Fruit fly (Drosophila melanogaster): ENCODE results near the gene CG8997.

CG8997 gene

DNA sequence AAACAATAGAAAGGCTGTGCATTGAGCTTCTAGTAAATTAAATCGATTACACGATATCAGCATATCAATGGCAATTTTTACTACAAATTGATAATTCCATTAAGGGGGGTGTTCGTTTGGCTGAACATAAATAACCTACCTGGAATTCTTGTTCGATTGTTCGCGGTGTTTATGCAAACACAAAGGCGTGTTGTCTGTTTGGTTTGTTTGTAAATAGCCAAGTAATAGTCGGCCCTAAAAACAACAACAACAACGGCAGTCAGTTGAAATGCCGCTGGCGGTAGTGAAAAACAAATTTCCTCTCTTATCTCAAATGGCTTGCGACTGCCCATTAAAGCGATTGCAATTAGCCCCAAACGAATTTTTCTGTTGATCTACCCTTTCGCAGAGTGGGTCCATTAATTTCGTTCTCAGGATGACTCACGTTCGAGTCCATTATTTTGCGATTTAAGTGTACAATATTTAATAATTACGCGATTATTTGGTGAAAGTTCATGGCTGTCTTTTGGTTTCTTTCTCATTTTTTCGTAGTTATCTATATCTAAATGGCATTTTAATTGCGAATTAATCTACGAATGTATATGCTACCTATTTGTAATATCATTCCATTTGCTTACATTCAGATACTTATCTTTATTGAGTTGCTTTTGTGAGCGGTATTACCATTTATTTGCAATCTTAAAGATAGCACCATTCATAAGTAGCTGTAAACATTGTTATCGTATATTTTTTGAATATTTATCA is 6.3 kb downstream of the CG8997 start:
- no peak for TF ChIP-seq Dll (optimal IDR thresholded peaks at IDR 0.05)
- TF ChIP-seq CG8478 (optimal IDR thresholded peaks at IDR 0.05) = no peak
- no peak for TF ChIP-seq usp (GFP tag; optimal IDR thresholded peaks at IDR 0.05)
- no peak for TF ChIP-seq psq (optimal IDR thresholded peaks at IDR 0.05)
- no peak for TF ChIP-seq EcR (GFP tag; optimal IDR thresholded peaks at IDR 0.05)

DNA sequence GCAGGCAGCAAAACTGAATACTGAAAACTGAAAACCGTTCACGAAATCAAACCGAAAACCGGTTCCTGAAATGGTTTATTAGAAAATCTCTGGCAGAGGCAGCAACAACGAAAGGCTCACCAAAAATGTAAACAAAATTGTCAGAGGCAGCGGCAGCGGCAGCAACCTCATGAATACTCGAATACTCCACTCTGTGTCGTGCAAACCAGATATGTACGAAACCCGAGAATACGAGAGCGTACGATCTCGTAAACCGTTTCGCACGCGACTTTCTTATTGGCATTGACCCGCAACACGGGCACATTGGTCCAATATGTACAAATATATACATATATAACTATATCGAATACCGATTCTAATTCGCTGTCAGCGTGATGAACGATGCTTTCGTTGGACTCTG is 7.5 kb downstream of the CG8997 start:
- TF ChIP-seq Dll (optimal IDR thresholded peaks at IDR 0.05) = no peak
- TF ChIP-seq EcR (GFP tag; optimal IDR thresholded peaks at IDR 0.05) = no peak
- TF ChIP-seq psq (optimal IDR thresholded peaks at IDR 0.05) = no peak
- no peak for TF ChIP-seq pan (optimal IDR thresholded peaks at IDR 0.05)
- no peak for TF ChIP-seq usp (GFP tag; optimal IDR thresholded peaks at IDR 0.05)
- no peak for TF ChIP-seq CG8478 (optimal IDR thresholded peaks at IDR 0.05)

DNA sequence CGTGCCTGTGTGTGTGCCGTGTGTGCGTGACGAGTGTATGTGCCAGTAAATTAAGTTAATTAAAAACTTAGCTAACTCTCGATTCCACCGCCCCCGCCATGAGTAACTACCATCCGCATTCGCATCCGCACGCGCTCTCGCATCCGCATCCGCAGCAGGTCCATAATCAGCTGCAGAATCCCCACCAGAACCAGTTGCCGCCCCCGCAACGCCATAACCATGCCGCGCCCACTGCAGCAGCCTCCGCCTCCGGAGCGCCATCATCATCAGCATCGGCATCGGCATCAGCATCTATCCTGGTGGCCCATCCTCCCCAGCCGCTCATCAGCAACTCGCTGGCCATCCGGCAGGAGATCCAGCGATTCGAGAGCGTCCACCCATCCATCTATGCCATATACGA is 9.2 kb downstream of the CG8997 start:
- TF ChIP-seq usp (GFP tag; optimal IDR thresholded peaks at IDR 0.05) (no peak), EcR (GFP tag; optimal IDR thresholded peaks at IDR 0.05) (no peak), CG8478 (optimal IDR thresholded peaks at IDR 0.05) (no peak), Dll (optimal IDR thresholded peaks at IDR 0.05) (no peak), pan (optimal IDR thresholded peaks at IDR 0.05) (no peak), psq (optimal IDR thresholded peaks at IDR 0.05) (no peak)

DNA sequence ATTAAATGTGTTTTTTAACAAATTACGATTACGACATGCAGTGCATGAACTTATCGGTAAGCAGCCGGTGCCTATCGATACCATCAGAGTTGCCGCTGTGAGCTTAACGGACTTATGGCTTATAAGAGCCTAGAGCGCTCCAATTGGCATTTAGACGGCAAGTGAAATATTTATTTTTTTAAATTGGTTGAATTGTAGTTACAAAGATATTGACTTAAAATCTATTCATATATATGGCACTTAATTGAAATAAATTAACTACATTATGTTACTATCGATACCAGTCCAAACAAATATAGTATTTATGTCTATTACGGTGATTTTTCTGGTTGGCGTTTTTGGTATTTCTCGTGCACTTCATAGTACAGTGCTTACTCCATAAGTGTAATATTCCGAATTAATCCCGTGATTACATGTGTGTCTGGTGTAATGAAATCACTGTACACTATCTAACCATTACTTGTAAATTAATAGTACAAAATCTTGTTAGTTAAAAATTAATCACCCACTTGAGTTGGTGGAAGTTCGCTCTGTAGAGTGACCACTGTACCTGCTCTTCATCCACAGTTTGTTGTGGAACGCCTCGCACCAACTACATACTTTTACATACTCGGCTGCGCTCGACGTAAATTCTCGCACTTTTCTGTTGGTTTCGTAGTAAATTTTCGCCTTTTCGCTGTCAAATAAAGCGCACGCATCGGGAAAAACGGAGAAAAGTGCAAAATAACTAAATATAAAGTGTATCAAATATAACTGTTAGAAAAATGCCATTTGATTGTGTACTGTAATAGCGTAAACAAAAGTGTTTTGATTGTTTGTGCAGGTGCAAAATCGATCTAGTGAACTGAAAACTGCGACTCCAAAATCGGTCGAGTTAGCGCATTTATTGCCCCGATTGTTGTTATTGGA is 9.9 kb downstream of the CG8997 start, which contains the start of the genes mRpS23 and CenG1A:
TSS of gene mRpS23 (minus strand) at position 71 of the 909 bp plus-strand sequence.
TSS of gene CenG1A (plus strand) at position 563 of the 909 bp plus-strand sequence.
- TF ChIP-seq pan (optimal IDR thresholded peaks at IDR 0.05) = no peak
- no peak for TF ChIP-seq Dll (optimal IDR thresholded peaks at IDR 0.05)

DNA sequence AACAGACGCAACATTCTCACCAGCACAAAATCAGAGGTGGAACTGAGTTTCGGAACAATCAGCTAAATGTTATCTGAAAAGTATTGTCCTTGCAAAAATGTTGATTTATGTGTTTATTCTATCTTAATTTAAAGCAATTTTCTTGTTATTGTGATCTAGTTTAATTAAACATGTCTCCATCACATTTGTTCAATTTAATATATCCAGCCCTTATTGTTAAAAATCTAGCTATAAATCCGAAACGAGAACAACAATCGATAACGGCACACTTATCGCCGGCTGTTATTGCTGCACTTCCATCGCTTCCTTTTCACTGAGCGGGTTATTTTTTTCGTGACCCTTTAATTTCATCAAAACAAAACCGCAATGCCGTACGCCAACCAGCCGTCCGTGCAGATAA is 12.1 kb downstream of the CG8997 start, which contains the start of the genes GatC, PolG2 and Polr2C:
TSS of gene GatC (minus strand) at position 48 of the 400 bp plus-strand sequence.
TSS of gene PolG2 (minus strand) at position 48 of the 400 bp plus-strand sequence.
TSS of gene Polr2C (plus strand) at position 280 of the 400 bp plus-strand sequence.
- no peak for TF ChIP-seq Dll (optimal IDR thresholded peaks at IDR 0.05)
- TF ChIP-seq psq (optimal IDR thresholded peaks at IDR 0.05) = no peak
- TF ChIP-seq EcR (GFP tag; optimal IDR thresholded peaks at IDR 0.05) = no peak
- no peak for TF ChIP-seq usp (GFP tag; optimal IDR thresholded peaks at IDR 0.05)
- TF ChIP-seq pan (optimal IDR thresholded peaks at IDR 0.05) = no peak
- TF ChIP-seq CG8478 (optimal IDR thresholded peaks at IDR 0.05) = no peak

DNA sequence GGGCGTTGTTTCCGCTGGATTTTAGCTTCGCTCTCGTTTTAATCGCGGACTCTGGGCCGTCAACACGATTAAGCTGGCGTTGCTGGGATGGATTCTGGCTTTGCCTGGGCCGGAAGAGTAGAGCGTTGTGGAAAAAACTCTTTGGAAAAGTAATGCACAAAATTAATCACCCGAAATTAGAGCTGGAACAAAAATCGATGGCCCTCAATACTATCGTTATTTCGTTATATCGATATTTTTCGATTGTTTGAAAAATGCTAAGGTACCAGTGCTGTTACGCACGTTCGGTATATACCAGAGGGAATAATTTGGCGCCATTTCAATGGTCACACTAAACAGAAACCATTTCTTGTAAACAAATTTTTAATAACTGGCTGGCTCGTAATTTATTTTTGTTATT is 15.6 kb downstream of the CG8997 start, which contains the start of the genes Arpc1 and Orc5:
TSS of gene Arpc1 (minus strand) at position 202 of the 400 bp plus-strand sequence.
TSS of gene Orc5 (plus strand) at position 298 of the 400 bp plus-strand sequence.
- TF ChIP-seq Dll (optimal IDR thresholded peaks at IDR 0.05) (no peak), pan (optimal IDR thresholded peaks at IDR 0.05) (no peak), EcR (GFP tag; optimal IDR thresholded peaks at IDR 0.05) (no peak), psq (optimal IDR thresholded peaks at IDR 0.05) (no peak), usp (GFP tag; optimal IDR thresholded peaks at IDR 0.05) (no peak), CG8478 (optimal IDR thresholded peaks at IDR 0.05) (no peak)

DNA sequence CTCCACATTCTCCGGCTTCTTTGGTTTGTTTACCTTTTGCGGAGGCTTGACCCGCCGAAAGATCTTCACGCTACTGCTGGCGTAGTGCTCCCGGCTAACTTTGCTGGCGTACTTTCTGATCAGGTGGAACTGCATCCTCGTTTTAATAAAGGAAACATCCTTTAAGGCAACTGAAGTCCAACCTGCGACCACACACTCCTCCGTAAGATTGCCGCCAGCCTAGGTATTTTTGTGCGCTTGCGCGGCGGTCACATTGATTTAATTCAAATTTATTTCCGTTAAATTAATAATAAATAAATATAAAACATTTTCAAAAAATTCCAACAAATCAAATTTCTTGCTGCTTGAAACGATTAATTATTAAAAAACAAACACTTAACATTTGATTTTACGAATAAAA is 17.6 kb downstream of the CG8997 start, which contains the start of gene PolG1:
TSS of gene PolG1 (minus strand) at position 216 of the 400 bp plus-strand sequence.
- TF ChIP-seq usp (GFP tag; optimal IDR thresholded peaks at IDR 0.05) (no peak), Dll (optimal IDR thresholded peaks at IDR 0.05) (no peak), pan (optimal IDR thresholded peaks at IDR 0.05) (no peak), psq (optimal IDR thresholded peaks at IDR 0.05) (no peak), EcR (GFP tag; optimal IDR thresholded peaks at IDR 0.05) (no peak), CG8478 (optimal IDR thresholded peaks at IDR 0.05) (no peak)

DNA sequence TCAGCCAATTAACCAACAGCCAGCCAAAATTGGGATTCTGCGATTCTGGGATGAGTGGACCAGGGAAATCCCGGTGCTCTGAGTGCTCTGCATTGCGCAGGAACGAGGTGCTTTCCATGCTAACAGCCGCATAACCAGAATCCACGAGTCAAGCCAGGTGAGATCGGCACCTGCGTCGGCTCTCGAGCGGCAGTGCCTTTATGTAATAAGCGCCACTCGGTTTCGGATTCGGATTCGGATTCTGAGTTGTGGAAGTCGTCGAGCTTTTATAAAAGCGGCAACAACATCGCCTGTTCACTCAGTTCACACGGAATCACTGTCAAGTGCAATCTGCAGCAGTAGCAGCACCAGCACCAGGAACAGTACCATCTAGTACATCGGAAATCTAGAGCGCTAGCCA is 24.2 kb downstream of the CG8997 start, which contains the start of gene b:
TSS of gene b (plus strand) at position 301 of the 400 bp plus-strand sequence.
- TF ChIP-seq Dll (optimal IDR thresholded peaks at IDR 0.05) (no peak), pan (optimal IDR thresholded peaks at IDR 0.05) (no peak)

DNA sequence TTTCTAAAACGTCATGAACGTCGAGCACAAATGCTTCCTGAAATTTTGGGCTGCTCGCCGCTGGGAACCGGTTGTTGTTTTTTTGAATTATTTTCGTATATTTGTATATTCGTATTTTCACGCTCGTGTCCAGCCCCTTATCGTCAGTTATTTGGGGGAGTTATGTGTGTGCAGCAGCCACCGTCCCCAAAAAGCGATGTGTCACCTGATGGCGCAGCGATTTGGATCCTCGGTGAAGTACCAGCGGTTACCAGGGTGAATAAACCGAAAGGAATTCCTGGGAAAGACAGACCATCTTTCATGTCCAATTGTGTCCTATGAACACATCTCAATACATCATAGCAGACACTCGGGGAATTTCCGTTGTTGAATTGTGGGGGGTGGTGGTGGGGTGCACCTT is 24.9 kb downstream of the CG8997 start:
- TF ChIP-seq Dll (optimal IDR thresholded peaks at IDR 0.05) (no peak), pan (optimal IDR thresholded peaks at IDR 0.05) (no peak), EcR (GFP tag; optimal IDR thresholded peaks at IDR 0.05) (no peak), CG8478 (optimal IDR thresholded peaks at IDR 0.05) (no peak), psq (optimal IDR thresholded peaks at IDR 0.05) (no peak), usp (GFP tag; optimal IDR thresholded peaks at IDR 0.05) (no peak)

DNA sequence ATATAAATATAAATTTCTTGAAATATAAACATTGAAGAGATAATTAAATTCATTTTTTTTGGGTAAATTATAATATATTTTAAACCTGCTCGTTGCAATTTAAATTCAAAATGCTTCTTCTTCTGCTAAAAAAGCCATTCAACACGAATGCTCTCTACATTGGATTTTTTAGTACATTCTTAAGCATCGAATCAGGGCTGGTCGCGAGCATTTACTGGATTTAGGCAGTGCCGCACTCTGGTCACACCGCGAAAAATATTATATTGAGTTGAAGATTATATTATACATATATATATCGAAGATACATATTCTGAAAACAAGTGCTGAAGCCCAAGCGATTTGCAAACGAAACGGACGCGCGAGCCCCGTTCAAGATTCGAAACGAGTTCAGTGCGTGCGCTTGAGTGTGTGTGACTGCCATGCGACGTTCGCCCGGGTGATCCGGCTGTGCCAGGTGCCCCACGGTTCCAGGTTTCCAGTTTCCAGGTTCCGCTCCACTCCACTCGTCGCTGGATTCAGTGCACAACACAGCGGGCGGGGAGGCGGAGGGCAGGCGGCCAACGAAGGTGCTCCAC is 31.4 kb downstream of the CG8997 start, which contains the start of gene Sos:
TSS of gene Sos (plus strand) at position 213 of the 575 bp plus-strand sequence.
- TF ChIP-seq usp (GFP tag; optimal IDR thresholded peaks at IDR 0.05) (no peak), CG8478 (optimal IDR thresholded peaks at IDR 0.05) (no peak)

DNA sequence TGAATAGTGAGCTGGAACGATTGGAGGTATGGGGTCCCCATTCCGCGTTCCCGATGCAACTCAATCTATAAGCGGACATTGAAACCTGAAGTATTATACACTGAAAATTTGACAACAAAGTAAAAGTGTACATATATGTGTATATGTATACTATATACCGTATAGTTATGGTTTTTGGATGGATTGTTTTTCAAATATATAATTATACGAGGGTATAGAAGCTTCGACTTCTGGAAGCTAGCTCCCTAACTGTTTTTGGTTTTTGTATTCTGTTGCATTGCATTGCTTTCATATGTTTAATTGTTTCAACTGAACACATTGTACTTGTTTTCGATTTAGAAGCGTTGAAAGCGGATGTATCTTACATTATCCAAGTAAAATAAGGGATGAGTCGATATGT is 32.0 kb downstream of the CG8997 start, which contains the start of gene CG16888:
TSS of gene CG16888 (minus strand) at position 101 of the 400 bp plus-strand sequence.
- TF ChIP-seq usp (GFP tag; optimal IDR thresholded peaks at IDR 0.05) = no peak
- no peak for TF ChIP-seq CG8478 (optimal IDR thresholded peaks at IDR 0.05)
- no peak for TF ChIP-seq EcR (GFP tag; optimal IDR thresholded peaks at IDR 0.05)
- no peak for TF ChIP-seq Dll (optimal IDR thresholded peaks at IDR 0.05)
- no peak for TF ChIP-seq psq (optimal IDR thresholded peaks at IDR 0.05)
- TF ChIP-seq pan (optimal IDR thresholded peaks at IDR 0.05) = no peak
